Fruit fly (Drosophila melanogaster) whole organism, wandering third instar larva: Measurements from ENCODE around the gene CG17196.

Experiments used
- Abd-B ChIP-seq: fragments of >200 bp; optimal IDR thresholded peaks from 2 replicates; lab custom pipeline; 2017; ENCODE audit warnings: missing biosample characterization, missing genetic modification characterization
- CG32264 ChIP-seq: fragments of 200-800 bp; sonication (Bioruptor generic); optimal IDR thresholded peaks from 2 replicates; lab custom pipeline; 2016; ENCODE audit warnings: missing biosample characterization, missing genetic modification characterization
- CG9705 ChIP-seq: fragments of 200-800 bp; sonication (Bioruptor generic); optimal IDR thresholded peaks from 2 replicates; lab custom pipeline; 2018; ENCODE audit warnings: missing biosample characterization, mild to moderate bottlenecking, missing genetic modification characterization
- CrebA ChIP-seq: fragments of 200-800 bp; sonication (Bioruptor generic); optimal IDR thresholded peaks from 2 replicates; lab custom pipeline; 2016; ENCODE audit warnings: missing biosample characterization, mild to moderate bottlenecking, missing genetic modification characterization, borderline replicate concordance
- Dfd ChIP-seq: fragments of >200 bp; optimal IDR thresholded peaks from 2 replicates; lab custom pipeline; 2017; ENCODE audit warnings: missing biosample characterization, missing genetic modification characterization
- Dif ChIP-seq: fragments of 200-275, 200-300 bp; sonication (Bioruptor generic); optimal IDR thresholded peaks from 2 replicates; lab custom pipeline; 2018; ENCODE audit warnings: missing biosample characterization, missing genetic modification characterization; ENCODE audit not compliant: partially characterized antibody
- GATAd ChIP-seq: sonication (Bioruptor generic); optimal IDR thresholded peaks from 2 replicates; lab custom pipeline; 2016; ENCODE audit warnings: missing biosample characterization, missing genetic modification characterization
- HLH106 ChIP-seq: fragments of 200-800 bp; optimal IDR thresholded peaks from 3 replicates; lab custom pipeline; 2019; ENCODE audit warnings: missing biosample characterization, mild to moderate bottlenecking, missing genetic modification characterization, moderate library complexity
- Hnf4 ChIP-seq: fragments of 200-800 bp; sonication (Bioruptor generic); optimal IDR thresholded peaks from 2 replicates; lab custom pipeline; 2016; ENCODE audit warnings: missing biosample characterization, mild to moderate bottlenecking, missing genetic modification characterization
- Hr78 ChIP-seq: fragments of >200 bp; optimal IDR thresholded peaks from 2 replicates; lab custom pipeline; 2017; ENCODE audit warnings: missing biosample characterization, missing genetic modification characterization
- Hr83 ChIP-seq: fragments of 200-300 bp; sonication (Bioruptor generic); optimal IDR thresholded peaks from 2 replicates; lab custom pipeline; 2016; ENCODE audit warnings: missing biosample characterization, mild to moderate bottlenecking, missing genetic modification characterization, moderate library complexity; ENCODE audit not compliant: poor library complexity, severe bottlenecking
- Jra ChIP-seq: sonication (Bioruptor generic); optimal IDR thresholded peaks from 2 replicates; lab custom pipeline; 2016; ENCODE audit warnings: missing biosample characterization, missing genetic modification characterization
- Mio ChIP-seq: sonication (Bioruptor generic); optimal IDR thresholded peaks from 2 replicates; lab custom pipeline; 2016; ENCODE audit warnings: missing biosample characterization, missing genetic modification characterization
- OdsH ChIP-seq: fragments of 200-800 bp; sonication (Bioruptor generic); optimal IDR thresholded peaks from 2 replicates; lab custom pipeline; 2016; ENCODE audit warnings: missing biosample characterization, mild to moderate bottlenecking, missing genetic modification characterization
- Sp1 ChIP-seq: fragments of 200-800 bp; sonication (Bioruptor generic); optimal IDR thresholded peaks from 3 replicates; lab custom pipeline; 2019; ENCODE audit warnings: missing biosample characterization, mild to moderate bottlenecking, missing genetic modification characterization, moderate library complexity
- Vsx2 ChIP-seq: fragments of 200-300, 225-300 bp; sonication (Bioruptor generic); optimal IDR thresholded peaks from 2 replicates; lab custom pipeline; 2018; ENCODE audit warnings: missing biosample characterization, missing genetic modification characterization; ENCODE audit not compliant: partially characterized antibody
- br ChIP-seq: fragments of 200-800 bp; sonication (Bioruptor generic); optimal IDR thresholded peaks from 2 replicates; lab custom pipeline; 2016; ENCODE audit warnings: missing biosample characterization, missing genetic modification characterization
- brk ChIP-seq: fragments of 200-800 bp; sonication (Bioruptor generic); optimal IDR thresholded peaks from 2 replicates; lab custom pipeline; 2016; ENCODE audit warnings: missing biosample characterization, mild to moderate bottlenecking, missing genetic modification characterization
- dl ChIP-seq, 2 experiments: fragments of 175-275, 200-275 bp in 1 of 2; fragments of 200-275 bp in 1 of 2; sonication (Bioruptor generic); optimal IDR thresholded peaks; lab custom pipeline; 2018; ENCODE audit warnings: mild to moderate bottlenecking in 2 of 2, missing biosample characterization in 2 of 2, missing genetic modification characterization in 2 of 2, moderate library complexity in 2 of 2; ENCODE audit not compliant: partially characterized antibody in 2 of 2, insufficient read depth in 1 of 2
- dmrt93B ChIP-seq: fragments of 200-800 bp; sonication (Bioruptor generic); optimal IDR thresholded peaks from 2 replicates; lab custom pipeline; 2018; ENCODE audit warnings: missing biosample characterization, mild to moderate bottlenecking, missing genetic modification characterization
- dsf ChIP-seq: sonication (Bioruptor generic); optimal IDR thresholded peaks from 2 replicates; lab custom pipeline; 2016; ENCODE audit warnings: missing biosample characterization, missing genetic modification characterization, borderline replicate concordance
- ey ChIP-seq: fragments of 200-800 bp; sonication (Bioruptor generic); optimal IDR thresholded peaks from 2 replicates; lab custom pipeline; 2016; ENCODE audit warnings: missing biosample characterization, missing genetic modification characterization
- foxo ChIP-seq, 2 experiments: fragments of 200-800 bp; sonication (Bioruptor generic); optimal IDR thresholded peaks; 2 replicates in 1 of 2; 3 replicates in 1 of 2; lab custom pipeline; 2016 to 2017; ENCODE audit warnings: missing biosample characterization in 2 of 2, missing genetic modification characterization in 2 of 2
- fru ChIP-seq: fragments of 200-800 bp; sonication (Bioruptor generic); optimal IDR thresholded peaks from 3 replicates; lab custom pipeline; 2016; ENCODE audit warnings: missing biosample characterization, mild to moderate bottlenecking, missing genetic modification characterization
- h ChIP-seq: fragments of 200-800 bp; sonication (Bioruptor generic); optimal IDR thresholded peaks from 3 replicates; lab custom pipeline; 2016; ENCODE audit warnings: missing biosample characterization, mild to moderate bottlenecking, missing genetic modification characterization
- jim ChIP-seq: fragments of 175-275, 200-325 bp; sonication (Bioruptor generic); optimal IDR thresholded peaks from 2 replicates; lab custom pipeline; 2016; ENCODE audit warnings: missing biosample characterization, mild to moderate bottlenecking, missing genetic modification characterization
- lola ChIP-seq: fragments of >200 bp; optimal IDR thresholded peaks from 2 replicates; lab custom pipeline; 2017; ENCODE audit warnings: missing biosample characterization, missing genetic modification characterization
- pan ChIP-seq: fragments of >200 bp; optimal IDR thresholded peaks from 2 replicates; lab custom pipeline; 2017
- psq ChIP-seq: fragments of 200-800 bp; sonication (Bioruptor generic); optimal IDR thresholded peaks from 3 replicates; lab custom pipeline; 2017; ENCODE audit warnings: missing biosample characterization, mild to moderate bottlenecking, missing genetic modification characterization, moderate library complexity
- rgr ChIP-seq: fragments of 200-800 bp; sonication (Bioruptor generic); optimal IDR thresholded peaks from 3 replicates; lab custom pipeline; 2016; ENCODE audit warnings: missing biosample characterization, mild to moderate bottlenecking, missing genetic modification characterization
- sage ChIP-seq: fragments of 200-800 bp; sonication (Bioruptor generic); optimal IDR thresholded peaks from 2 replicates; lab custom pipeline; 2016; ENCODE audit warnings: missing biosample characterization, mild to moderate bottlenecking, missing genetic modification characterization
- sv ChIP-seq: fragments of 200-800 bp; sonication (Bioruptor generic); optimal IDR thresholded peaks from 3 replicates; lab custom pipeline; 2016; ENCODE audit warnings: missing biosample characterization, missing genetic modification characterization
- tai ChIP-seq: sonication (Bioruptor generic); optimal IDR thresholded peaks from 2 replicates; lab custom pipeline; 2016; ENCODE audit warnings: missing biosample characterization, missing genetic modification characterization
- usp ChIP-seq: fragments of >200 bp; optimal IDR thresholded peaks from 2 replicates; lab custom pipeline; 2017; ENCODE audit warnings: missing biosample characterization, missing genetic modification characterization
- woc ChIP-seq: sonication (Bioruptor generic); optimal IDR thresholded peaks from 2 replicates; lab custom pipeline; 2016; ENCODE audit warnings: missing biosample characterization, mild to moderate bottlenecking, missing genetic modification characterization

The CG17196 gene

dm6 chr3R:25790371-25790770, 14.3 kb upstream of the CG17196 start, which contains the start of gene CG31093:
Gene CG31093 (minus strand): TSS chr3R:25790471.
- TF ChIP-seq sv (GFP tag; lab: Kevin White, UChicago) = no peak
- no peak for TF ChIP-seq foxo (GFP tag; optimal IDR thresholded peaks at IDR 0.05; lab: Kevin White, UChicago)
- TF ChIP-seq Hr83 = no peak
- TF ChIP-seq CG9705 (GFP tag; lab: Kevin White, UChicago) = no peak
- no peak for TF ChIP-seq woc (GFP tag; lab: Kevin White, UChicago)
- TF ChIP-seq Hnf4 (GFP tag; lab: Kevin White, UChicago) = no peak
- TF ChIP-seq h (GFP tag; lab: Kevin White, UChicago) = no peak
- TF ChIP-seq brk (GFP tag; lab: Kevin White, UChicago) = no peak
- no peak for TF ChIP-seq Abd-B (GFP tag; lab: Kevin White, UChicago)
- TF ChIP-seq lola (GFP tag; lab: Kevin White, UChicago) = no peak
- TF ChIP-seq, all 38 proteins: peak for 0

dm6 chr3R:25789355-25789754, 13.3 kb upstream of the CG17196 start, which contains the start of gene CG31380:
Gene CG31380 (minus strand): TSS chr3R:25789455.
- no peak for TF ChIP-seq h (GFP tag; lab: Kevin White, UChicago)
- TF ChIP-seq psq (GFP tag; lab: Kevin White, UChicago) = no peak
- no peak for TF ChIP-seq GATAd (GFP tag; lab: Kevin White, UChicago)
- no peak for TF ChIP-seq ey (GFP tag; lab: Kevin White, UChicago)
- TF ChIP-seq Hnf4 (GFP tag; lab: Kevin White, UChicago) = no peak
- TF ChIP-seq foxo (GFP tag; optimal IDR thresholded peaks at IDR 0.05; lab: Kevin White, UChicago) = no peak
- TF ChIP-seq Vsx2 (GFP tag; lab: Kevin White, UChicago) = no peak
- no peak for TF ChIP-seq dmrt93B
- TF ChIP-seq fru (GFP tag; lab: Kevin White, UChicago) = no peak
- no peak for TF ChIP-seq lola (GFP tag; lab: Kevin White, UChicago)
- no peak for TF ChIP-seq jim (GFP tag; lab: Kevin White, UChicago)
- TF ChIP-seq usp = no peak
- TF ChIP-seq HLH106 (tag; lab: Kevin White, UChicago) = no peak
- TF ChIP-seq tai (GFP tag; lab: Kevin White, UChicago) = no peak
- no peak for TF ChIP-seq OdsH
- no peak for TF ChIP-seq pan
- TF ChIP-seq Abd-B (GFP tag; lab: Kevin White, UChicago) = no peak
- TF ChIP-seq Mio = no peak
- TF ChIP-seq, all 38 proteins: peak for 0

dm6 chr3R:25787198-25787597, 11.2 kb upstream of the CG17196 start, which contains the start of gene CG4960:
Gene CG4960 (minus strand): TSS chr3R:25787298.
- TF ChIP-seq jim (GFP tag; lab: Kevin White, UChicago) (no peak), Jra (GFP tag; lab: Kevin White, UChicago) (no peak), dmrt93B (no peak), psq (GFP tag; lab: Kevin White, UChicago) (no peak), dsf (GFP tag; lab: Kevin White, UChicago) (no peak), rgr (GFP tag; lab: Kevin White, UChicago) (no peak), br (GFP tag; lab: Kevin White, UChicago) (no peak)

- TF ChIP-seq CG32264 (GFP tag; lab: Kevin White, UChicago) (no peak), Dif (GFP tag; lab: Kevin White, UChicago) (peak; percentile 63), dl (GFP tag; optimal IDR thresholded peaks at IDR 0.05; lab: Kevin White, UChicago; ENCODE audit: insufficient read depth in 1 of 2, partially characterized antibody in 2 of 2) (peak in 1 of 2 experiments; percentile 1)
- TF ChIP-seq, all 38 proteins: peak for 2
Measured at dm6 chr3R:25782855-25783424, 6.9 kb upstream of the CG17196 start.

- TF ChIP-seq Dfd (GFP tag; lab: Kevin White, UChicago) (no peak), OdsH (no peak), Hr83 (no peak), ey (GFP tag; lab: Kevin White, UChicago) (no peak), Hnf4 (GFP tag; lab: Kevin White, UChicago) (no peak), psq (GFP tag; lab: Kevin White, UChicago) (no peak), usp (no peak), dl (GFP tag; optimal IDR thresholded peaks at IDR 0.05; lab: Kevin White, UChicago; ENCODE audit: insufficient read depth in 1 of 2, partially characterized antibody in 2 of 2) (no peak), sage (GFP tag; lab: Kevin White, UChicago) (no peak), CrebA (GFP tag; lab: Kevin White, UChicago) (no peak), Hr78 (GFP tag; lab: Kevin White, UChicago) (no peak), tai (GFP tag; lab: Kevin White, UChicago) (no peak), br (GFP tag; lab: Kevin White, UChicago) (no peak), lola (GFP tag; lab: Kevin White, UChicago) (no peak), Sp1 (GFP tag; lab: Kevin White, UChicago) (no peak)
Measured at dm6 chr3R:25778205-25778604, 2.2 kb upstream of the CG17196 start, which contains the start of gene CG4956. Gene CG4956 (minus strand): TSS chr3R:25778305.
